Fruit fly (Drosophila melanogaster) whole organism, prepupa: ENCODE measurements around the gene CG6409.

Experiments
- Blimp-1 ChIP-seq: fragments of 200-800 bp; sonication (Bioruptor generic); optimal IDR thresholded peaks from 3 replicates; lab custom pipeline; 2017; ENCODE audit warnings: missing biosample characterization, missing genetic modification characterization, mild to moderate bottlenecking, moderate library complexity, missing genetic modification reagents
- CG10631 ChIP-seq: fragments of 200-800 bp; sonication (Bioruptor generic); optimal IDR thresholded peaks from 2 replicates; lab custom pipeline; 2016; ENCODE audit warnings: missing biosample characterization, missing genetic modification characterization
- CG10669 ChIP-seq: fragments of 200-800 bp; sonication (Bioruptor generic); optimal IDR thresholded peaks from 3 replicates; lab custom pipeline; 2018; ENCODE audit warnings: missing biosample characterization, mild to moderate bottlenecking, missing genetic modification characterization, moderate library complexity
- CG11294 ChIP-seq: fragments of 200-800 bp; sonication (Bioruptor generic); IDR thresholded peaks from 2 replicates; pipeline ENCODE4 v1.3.6; 2022; ENCODE audit warnings: missing biosample characterization, missing genetic modification characterization
- CG11762 ChIP-seq: fragments of 200-800 bp; sonication (Bioruptor generic); optimal IDR thresholded peaks from 3 replicates; lab custom pipeline; 2016; ENCODE audit warnings: missing biosample characterization, missing genetic modification characterization; ENCODE audit not compliant: insufficient read depth
- CG11902 ChIP-seq: fragments of 200-800 bp; sonication (Bioruptor generic); optimal IDR thresholded peaks from 3 replicates; lab custom pipeline; 2016; ENCODE audit warnings: missing biosample characterization, missing genetic modification characterization
- CG15336 ChIP-seq: fragments of 200-800 bp; sonication (Bioruptor generic); IDR thresholded peaks from 2 replicates; pipeline ENCODE4 v1.3.6; 2022; ENCODE audit warnings: missing biosample characterization, missing genetic modification characterization
- CG1621 ChIP-seq: fragments of 200-800 bp; sonication (Bioruptor generic); optimal IDR thresholded peaks from 3 replicates; lab custom pipeline; 2018; ENCODE audit warnings: missing biosample characterization, mild to moderate bottlenecking, missing genetic modification characterization
- CG16779 ChIP-seq: fragments of 200-800 bp; sonication (Bioruptor generic); optimal IDR thresholded peaks from 3 replicates; lab custom pipeline; 2017; ENCODE audit warnings: missing biosample characterization, mild to moderate bottlenecking, missing genetic modification characterization
- CG31627 ChIP-seq: fragments of 200-800 bp; sonication (Bioruptor generic); optimal IDR thresholded peaks from 3 replicates; lab custom pipeline; 2016; ENCODE audit warnings: missing biosample characterization, missing genetic modification characterization
- CG32006 ChIP-seq: fragments of 200-800 bp; sonication (Bioruptor generic); optimal IDR thresholded peaks from 3 replicates; lab custom pipeline; 2017; ENCODE audit warnings: missing biosample characterization, mild to moderate bottlenecking, missing genetic modification characterization
- CG34406 ChIP-seq: fragments of 200-800 bp; sonication (Bioruptor generic); optimal IDR thresholded peaks from 3 replicates; lab custom pipeline; 2016; ENCODE audit warnings: missing biosample characterization, missing genetic modification characterization
- CG3919 ChIP-seq: fragments of 200-800 bp; sonication (Bioruptor generic); optimal IDR thresholded peaks from 3 replicates; lab custom pipeline; 2016; ENCODE audit warnings: missing biosample characterization, missing genetic modification characterization
- CG4318 ChIP-seq: fragments of 200-800 bp; sonication (Bioruptor generic); optimal IDR thresholded peaks from 3 replicates; lab custom pipeline; 2017; ENCODE audit warnings: missing biosample characterization, mild to moderate bottlenecking, missing genetic modification characterization
- CG6792 ChIP-seq: fragments of 200-800 bp; sonication (Bioruptor generic); optimal IDR thresholded peaks from 3 replicates; lab custom pipeline; 2016; ENCODE audit warnings: missing biosample characterization, missing genetic modification characterization
- CG6808 ChIP-seq: fragments of 200-800 bp; sonication (Bioruptor generic); optimal IDR thresholded peaks from 3 replicates; lab custom pipeline; 2017; ENCODE audit warnings: missing biosample characterization, missing genetic modification characterization, mild to moderate bottlenecking, moderate library complexity, missing genetic modification reagents
- CG6854 ChIP-seq: fragments of 200-800 bp; sonication (Bioruptor generic); optimal IDR thresholded peaks from 2 replicates; lab custom pipeline; 2017; ENCODE audit warnings: missing biosample characterization, mild to moderate bottlenecking, missing genetic modification characterization
- CG7368 ChIP-seq: fragments of 200-800 bp; sonication (Bioruptor generic); optimal IDR thresholded peaks from 3 replicates; lab custom pipeline; 2016; ENCODE audit warnings: missing biosample characterization, missing genetic modification characterization
- CG8119 ChIP-seq: fragments of 200-800 bp; sonication (Bioruptor generic); IDR thresholded peaks from 3 replicates; pipeline ENCODE4 v1.3.6; 2022; ENCODE audit warnings: missing biosample characterization, missing genetic modification characterization
- CG9139 ChIP-seq: fragments of 200-800 bp; sonication (Bioruptor generic); optimal IDR thresholded peaks from 3 replicates; lab custom pipeline; 2017; ENCODE audit warnings: missing biosample characterization, mild to moderate bottlenecking, missing genetic modification characterization
- Eip78C ChIP-seq: fragments of 200-800 bp; sonication (Bioruptor generic); peaks from one replicate; lab custom pipeline; 2016; ENCODE audit warnings: missing biosample characterization, missing genetic modification characterization
- Eip93F ChIP-seq: fragments of 200-800 bp; sonication (Bioruptor generic); optimal IDR thresholded peaks from 2 replicates; lab custom pipeline; 2016; ENCODE audit warnings: missing biosample characterization, mild to moderate bottlenecking, missing genetic modification characterization
- Gug ChIP-seq: fragments of 200-800 bp; sonication (Bioruptor generic); IDR thresholded peaks from 2 replicates; pipeline ENCODE4 v1.3.6; 2022; ENCODE audit warnings: missing biosample characterization, missing genetic modification characterization
- Hr38 ChIP-seq: sonication (Bioruptor generic); optimal IDR thresholded peaks from 2 replicates; lab custom pipeline; 2016; ENCODE audit warnings: missing biosample characterization, missing genetic modification characterization
- Hr39 ChIP-seq: fragments of 200-800 bp; sonication (Bioruptor generic); optimal IDR thresholded peaks from 2 replicates; lab custom pipeline; 2016; ENCODE audit warnings: missing biosample characterization, missing genetic modification characterization
- Hr4 ChIP-seq: fragments of 200-800 bp; sonication (Bioruptor generic); optimal IDR thresholded peaks from 3 replicates; lab custom pipeline; 2016; ENCODE audit warnings: missing biosample characterization, missing genetic modification characterization
- Lpt ChIP-seq: fragments of 200-800 bp; sonication (Bioruptor generic); optimal IDR thresholded peaks from 3 replicates; lab custom pipeline; 2016; ENCODE audit warnings: missing biosample characterization, missing genetic modification characterization
- Met ChIP-seq: fragments of 200-800 bp; sonication (Bioruptor generic); optimal IDR thresholded peaks from 3 replicates; lab custom pipeline; 2016; ENCODE audit warnings: missing biosample characterization, missing genetic modification characterization
- OdsH ChIP-seq: fragments of 200-800 bp; sonication (Bioruptor generic); optimal IDR thresholded peaks from 3 replicates; lab custom pipeline; 2016; ENCODE audit warnings: missing biosample characterization, missing genetic modification characterization
- Smox ChIP-seq: fragments of 200-800 bp; sonication (Bioruptor generic); optimal IDR thresholded peaks from 3 replicates; lab custom pipeline; 2016; ENCODE audit warnings: missing biosample characterization, missing genetic modification characterization
- Sox102F ChIP-seq: fragments of 200-800 bp; sonication (Bioruptor generic); optimal IDR thresholded peaks from 2 replicates; lab custom pipeline; 2016; ENCODE audit warnings: missing biosample characterization, mild to moderate bottlenecking, missing genetic modification characterization
- Sox15 ChIP-seq: fragments of 200-800 bp; sonication (Bioruptor generic); optimal IDR thresholded peaks from 3 replicates; lab custom pipeline; 2016; ENCODE audit warnings: missing biosample characterization, missing genetic modification characterization
- achi ChIP-seq: fragments of 200-800 bp; sonication (Bioruptor generic); optimal IDR thresholded peaks from 3 replicates; lab custom pipeline; 2016; ENCODE audit warnings: missing biosample characterization, missing genetic modification characterization
- cyc ChIP-seq: fragments of 200-800 bp; sonication (Bioruptor generic); optimal IDR thresholded peaks from 3 replicates; lab custom pipeline; 2016; ENCODE audit warnings: missing biosample characterization, missing genetic modification characterization
- dsx ChIP-seq: fragments of 200-800 bp; optimal IDR thresholded peaks from 3 replicates; lab custom pipeline; 2019; ENCODE audit warnings: missing biosample characterization, mild to moderate bottlenecking, missing genetic modification characterization, moderate library complexity; ENCODE audit not compliant: poor library complexity, severe bottlenecking
- eg ChIP-seq: fragments of 200-800 bp; sonication (Bioruptor generic); IDR thresholded peaks from 3 replicates; pipeline ENCODE4 v1.3.6; 2022; ENCODE audit warnings: missing biosample characterization, missing genetic modification characterization
- esn ChIP-seq: fragments of 200-800 bp; sonication (Bioruptor generic); optimal IDR thresholded peaks from 2 replicates; lab custom pipeline; 2016; ENCODE audit warnings: missing biosample characterization, mild to moderate bottlenecking, missing genetic modification characterization, moderate library complexity
- fd59A ChIP-seq: fragments of 200-800 bp; sonication (Bioruptor generic); optimal IDR thresholded peaks from 2 replicates; lab custom pipeline; 2017; ENCODE audit warnings: missing biosample characterization, mild to moderate bottlenecking, missing genetic modification characterization, missing genetic modification reagents
- fkh ChIP-seq: fragments of 200-800 bp; sonication (Bioruptor generic); optimal IDR thresholded peaks from 3 replicates; lab custom pipeline; 2017; ENCODE audit warnings: missing biosample characterization, mild to moderate bottlenecking, missing genetic modification characterization, moderate library complexity
- lz ChIP-seq: fragments of 200-800 bp; sonication (Bioruptor generic); optimal IDR thresholded peaks from 3 replicates; lab custom pipeline; 2016; ENCODE audit warnings: missing biosample characterization, missing genetic modification characterization
- net ChIP-seq: fragments of 200-800 bp; sonication (Bioruptor generic); optimal IDR thresholded peaks from 3 replicates; lab custom pipeline; 2016; ENCODE audit warnings: missing biosample characterization, missing genetic modification characterization
- pdm3 ChIP-seq: fragments of 200-800 bp; sonication (Bioruptor generic); optimal IDR thresholded peaks from 3 replicates; lab custom pipeline; 2016; ENCODE audit warnings: missing biosample characterization, missing genetic modification characterization
- salr ChIP-seq, 2 experiments: fragments of 200-800 bp; sonication (Bioruptor generic); optimal IDR thresholded peaks; 3 replicates each; lab custom pipeline; 2016 to 2018; ENCODE audit warnings: missing biosample characterization in 2 of 2, missing genetic modification characterization in 2 of 2, mild to moderate bottlenecking in 1 of 2
- spab ChIP-seq: fragments of 200-800 bp; sonication (Bioruptor generic); optimal IDR thresholded peaks from 2 replicates; lab custom pipeline; 2017; ENCODE audit warnings: missing biosample characterization, mild to moderate bottlenecking, missing genetic modification characterization, missing genetic modification reagents
- ss ChIP-seq, 2 experiments: fragments of 200-800 bp; sonication (Bioruptor generic); optimal IDR thresholded peaks; 2 replicates in 1 of 2; 3 replicates in 1 of 2; lab custom pipeline; 2017 to 2018; ENCODE audit warnings: mild to moderate bottlenecking in 2 of 2, missing biosample characterization in 2 of 2, missing genetic modification characterization in 2 of 2, moderate library complexity in 1 of 2
- topi ChIP-seq: fragments of 200-800 bp; sonication (Bioruptor generic); optimal IDR thresholded peaks from 3 replicates; lab custom pipeline; 2016; ENCODE audit warnings: missing biosample characterization, missing genetic modification characterization
- vri ChIP-seq: fragments of 200-800 bp; sonication (Bioruptor generic); optimal IDR thresholded peaks from 3 replicates; lab custom pipeline; 2016; ENCODE audit warnings: missing biosample characterization, mild to moderate bottlenecking, missing genetic modification characterization

CG6409 gene

DNA sequence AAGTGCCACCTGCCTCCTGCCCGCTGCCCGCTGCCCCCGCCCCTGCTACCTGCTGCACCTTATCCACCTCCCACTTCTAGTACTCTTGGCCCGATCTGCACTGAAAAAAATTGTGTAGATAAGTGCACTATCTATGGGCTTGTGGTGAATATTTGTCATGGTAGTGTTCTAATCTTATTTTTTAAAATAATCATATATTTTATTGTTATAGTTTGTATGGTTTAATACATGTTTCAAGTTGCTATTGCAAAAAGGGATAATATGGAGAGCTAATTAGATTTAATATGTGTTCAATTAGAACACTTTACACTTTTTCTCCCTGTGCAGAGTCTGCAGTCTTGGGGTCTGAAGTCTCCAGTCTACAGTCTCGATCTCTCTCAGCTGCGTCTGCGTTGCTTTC lies 49.2 kb upstream of the CG6409 start (continued):
- TF ChIP-seq achi (GFP tag; lab: Kevin White, UChicago): peak; percentile 83
- TF ChIP-seq lz (GFP tag; lab: Kevin White, UChicago): no peak
- TF ChIP-seq Eip78C (GFP tag; lab: Kevin White, UChicago): peak; percentile 91
- TF ChIP-seq CG10631 (GFP tag; lab: Kevin White, UChicago): peak; percentile 85
- peak; percentile 69 for TF ChIP-seq OdsH (GFP tag; lab: Kevin White, UChicago)
- TF ChIP-seq Sox102F (GFP tag; lab: Kevin White, UChicago): no peak
- peak; percentile 69 for TF ChIP-seq Lpt (GFP tag; lab: Kevin White, UChicago)
- peak; percentile 74 for TF ChIP-seq fd59A (GFP tag; lab: Kevin White, UChicago)
- peak; percentile 1 for TF ChIP-seq esn (GFP tag; lab: Kevin White, UChicago)
- TF ChIP-seq CG11762 (GFP tag; lab: Kevin White, UChicago): peak; percentile 34
- peak; percentile 79 for TF ChIP-seq CG4318 (GFP tag; lab: Kevin White, UChicago)
- peak; percentile 76 for TF ChIP-seq net (GFP tag; lab: Kevin White, UChicago)
- TF ChIP-seq CG31627: no peak
- TF ChIP-seq Hr38: no peak
- TF ChIP-seq cyc: no peak
- TF ChIP-seq, all 60 proteins: peak for 43

DNA sequence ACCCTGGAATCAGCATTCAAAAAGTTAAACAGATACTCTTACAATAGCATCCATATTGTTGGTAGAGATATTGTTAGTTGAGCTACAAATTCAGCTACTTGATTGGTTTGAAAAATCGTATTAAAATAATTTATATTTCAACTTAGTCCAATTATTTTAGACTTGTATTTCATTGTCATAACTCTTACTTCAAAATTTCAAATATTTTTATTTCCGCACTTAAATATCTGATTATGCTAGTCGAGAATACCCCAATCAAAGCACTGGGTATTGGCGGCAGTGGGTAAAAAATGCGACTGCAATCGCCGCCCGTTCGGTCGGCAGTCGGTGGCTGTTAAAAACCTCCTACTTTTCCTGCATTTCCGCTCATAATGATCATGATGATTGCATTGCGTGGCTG lies 46.6 kb upstream of the CG6409 start:
- peak; percentile 97 for TF ChIP-seq spab (GFP tag; lab: Kevin White, UChicago)
- TF ChIP-seq Sox15 (GFP tag; lab: Kevin White, UChicago): peak; percentile 23
- peak; percentile 66 for TF ChIP-seq eg (GFP tag; lab: Robert Waterston, UW)
- TF ChIP-seq dsx: peak; percentile 4
- peak; percentile 75 for TF ChIP-seq CG6854
- peak; percentile 41 for TF ChIP-seq CG6792
- peak; percentile 8 for TF ChIP-seq CG31627
- TF ChIP-seq CG3919 (GFP tag; lab: Kevin White, UChicago): peak; percentile 81
- no peak for TF ChIP-seq fkh (GFP tag; lab: Kevin White, UChicago)
- peak in 1 of 2 experiments; percentile 60 for TF ChIP-seq salr (GFP tag; optimal IDR thresholded peaks at IDR 0.05; lab: Kevin White, UChicago)
- peak; percentile 53 for TF ChIP-seq Hr4 (GFP tag; lab: Kevin White, UChicago)
- peak; percentile 30 for TF ChIP-seq Met (GFP tag; lab: Kevin White, UChicago)
- peak; percentile 78 for TF ChIP-seq Gug (GFP tag; lab: Robert Waterston, UW)
- TF ChIP-seq Smox (GFP tag; lab: Kevin White, UChicago): peak; percentile 35
- no peak for TF ChIP-seq vri (GFP tag; lab: Kevin White, UChicago)
- TF ChIP-seq topi (GFP tag; lab: Kevin White, UChicago): peak; percentile 90
- TF ChIP-seq CG11294 (GFP tag; lab: Robert Waterston, UW): 0 out of 2 replicates have a peak, but pooled peaks have one; percentile 12
- no peak for TF ChIP-seq CG1621 (tag; lab: Kevin White, UChicago)
- peak; percentile 5 for TF ChIP-seq CG9139 (GFP tag; lab: Kevin White, UChicago)
- peak; percentile 91 for TF ChIP-seq Lpt (GFP tag; lab: Kevin White, UChicago)
- peak; percentile 68 for TF ChIP-seq CG32006 (GFP tag; lab: Kevin White, UChicago)
- peak; percentile 25 for TF ChIP-seq net (GFP tag; lab: Kevin White, UChicago)
- TF ChIP-seq CG10669 (GFP tag; lab: Kevin White, UChicago): peak; percentile 95
- TF ChIP-seq pdm3: peak; percentile 47
- peak; percentile 43 for TF ChIP-seq achi (GFP tag; lab: Kevin White, UChicago)
- no peak for TF ChIP-seq CG6808 (GFP tag; lab: Kevin White, UChicago)
- no peak for TF ChIP-seq Hr39 (GFP tag; lab: Kevin White, UChicago)
- no peak for TF ChIP-seq Sox102F (GFP tag; lab: Kevin White, UChicago)
- TF ChIP-seq CG16779 (tag; lab: Kevin White, UChicago): peak; percentile 73
- TF ChIP-seq CG15336 (GFP tag; lab: Robert Waterston, UW): peak; percentile 56
- peak; percentile 90 for TF ChIP-seq CG11762 (GFP tag; lab: Kevin White, UChicago)
- peak; percentile 55 for TF ChIP-seq CG10631 (GFP tag; lab: Kevin White, UChicago)
- peak; percentile 33 for TF ChIP-seq Eip93F (GFP tag; lab: Kevin White, UChicago)
- peak; percentile 51; the same call in 2 of the 3 replicates for TF ChIP-seq CG8119
- peak; percentile 23 to 35 for TF ChIP-seq ss (GFP tag; optimal IDR thresholded peaks at IDR 0.05; lab: Kevin White, UChicago)
- TF ChIP-seq CG11902: peak; percentile 80
- TF ChIP-seq esn (GFP tag; lab: Kevin White, UChicago): peak; percentile 64
- peak; percentile 87 for TF ChIP-seq CG7368 (GFP tag; lab: Kevin White, UChicago)
- no peak for TF ChIP-seq CG34406 (GFP tag; lab: Kevin White, UChicago)
- peak; percentile 89 for TF ChIP-seq cyc
- no peak for TF ChIP-seq Blimp-1 (GFP tag; lab: Kevin White, UChicago)
- peak; percentile 46 for TF ChIP-seq CG4318 (GFP tag; lab: Kevin White, UChicago)
